Worm (Caenorhabditis elegans) whole organism, young adult: ENCODE results near the gene ttr-25.

Experiments
- F33H1.4 ChIP-seq: fragments of 200-800 bp; sonication (Bioruptor generic); IDR thresholded peaks from 2 replicates; pipeline ENCODE4 v1.3.6; 2022; ENCODE audit warnings: missing genetic modification reagents, missing genetic modification characterization, missing compliant biosample characterization
- ama-1 ChIP-seq, 3 experiments: fragments of 150-350 bp in 1 of 3; sonication (generic microtip) in 2 of 3; optimal IDR thresholded peaks; 2 replicates each; lab custom pipeline; 2014 to 2018; ENCODE audit warnings: missing biosample characterization in 2 of 3, missing genetic modification characterization in 2 of 3, missing genetic modification reagents in 2 of 3
- ccch-3 ChIP-seq: fragments of 200-800 bp; sonication (Bioruptor generic); optimal IDR thresholded peaks from 2 replicates; lab custom pipeline; 2018; ENCODE audit warnings: mild to moderate bottlenecking, missing genetic modification characterization, missing compliant biosample characterization
- ekl-4 ChIP-seq: fragments of 200-800 bp; sonication (Bioruptor generic); IDR thresholded peaks from 2 replicates; pipeline ENCODE4 v1.3.6; 2022; ENCODE audit warnings: missing genetic modification reagents, missing genetic modification characterization, missing compliant biosample characterization
- let-607 ChIP-seq, 2 experiments: fragments of 200-800 bp in 1 of 2; sonication (Bioruptor generic) in 1 of 2; sonication (generic microtip) in 1 of 2; optimal IDR thresholded peaks; 2 replicates each; lab custom pipeline; 2016 to 2018; ENCODE audit warnings: mild to moderate bottlenecking in 2 of 2, missing compliant biosample characterization in 2 of 2, missing genetic modification characterization in 2 of 2, moderate library complexity in 2 of 2, missing genotype in 1 of 2
- madf-6 ChIP-seq: fragments of 200-800 bp; sonication (Bioruptor generic); IDR thresholded peaks from 2 replicates; pipeline ENCODE4 v1.3.6; 2022; ENCODE audit warnings: missing genetic modification reagents, missing genetic modification characterization, missing compliant biosample characterization
- mel-28 ChIP-seq: sonication (generic microtip); optimal IDR thresholded peaks from 2 replicates; lab custom pipeline; 2016; ENCODE audit warnings: borderline replicate concordance, mild to moderate bottlenecking, missing genetic modification characterization, missing compliant biosample characterization
- rcor-1 ChIP-seq: fragments of 200-800 bp; sonication (Bioruptor generic); IDR thresholded peaks from 2 replicates; pipeline ENCODE4 v1.3.6; 2022; ENCODE audit warnings: missing genetic modification reagents, missing genetic modification characterization, missing compliant biosample characterization
- snpc-4 ChIP-seq, 5 experiments: fragments of 150-350 bp in 1 of 5; sonication (generic microtip) in 4 of 5; optimal IDR thresholded peaks; 2 replicates each; lab custom pipeline; 2014 to 2018; ENCODE audit warnings: missing genetic modification characterization in 5 of 5, missing biosample characterization in 3 of 5, antibody characterized with exemption in 2 of 5, mild to moderate bottlenecking in 2 of 5, missing compliant biosample characterization in 2 of 5, missing genotype in 2 of 5, moderate library complexity in 2 of 5, missing genetic modification reagents in 1 of 5
- unc-62 ChIP-seq: fragments of 150-350 bp; optimal IDR thresholded peaks from 2 replicates; lab custom pipeline; 2014; ENCODE audit warnings: missing biosample characterization, missing genetic modification reagents, missing genetic modification characterization

- TF ChIP-seq ama-1 (optimal IDR thresholded peaks at IDR 0.05; lab: Kevin White, UChicago) (no peak), ama-1 (GFP tag; optimal IDR thresholded peaks at IDR 0.05; lab: Kevin White, UChicago) (no peak), madf-6 (no peak), ccch-3 (GFP tag; lab: Kevin White, UChicago) (no peak), unc-62 (GFP tag; lab: Kevin White, UChicago) (no peak), mel-28 (no peak), F33H1.4 (GFP tag; lab: Robert Waterston, UW) (no peak), rcor-1 (no peak), ekl-4 (GFP tag; lab: Robert Waterston, UW) (no peak), snpc-4 (GFP tag; optimal IDR thresholded peaks at IDR 0.05; lab: Kevin White, UChicago) (no peak), snpc-4 (tag; optimal IDR thresholded peaks at IDR 0.05; lab: Kevin White, UChicago) (no peak), let-607 (tag; optimal IDR thresholded peaks at IDR 0.05; lab: Kevin White, UChicago) (no peak)
Observed at ce11 chrV:18592448-18592847, 35.9 kb downstream of the ttr-25 start, which contains the start of gene grdn-1.
